Fruit fly (Drosophila melanogaster): ENCODE results near the gene lmgB.

lmgB gene

dm6 chr2L:8488735-8489134 lies 39.7 kb downstream of the lmgB start, which contains the start of gene CG13088:
Gene CG13088, plus strand, starts transcription at chr2L:8488981.
- no peak for TF ChIP-seq EcR (GFP tag; optimal IDR thresholded peaks at IDR 0.05)
- TF ChIP-seq usp (GFP tag; optimal IDR thresholded peaks at IDR 0.05) = no peak
- no peak for TF ChIP-seq CG8478 (optimal IDR thresholded peaks at IDR 0.05)
- no peak for TF ChIP-seq Dll (optimal IDR thresholded peaks at IDR 0.05)
- no peak for TF ChIP-seq psq (optimal IDR thresholded peaks at IDR 0.05)

DNA sequence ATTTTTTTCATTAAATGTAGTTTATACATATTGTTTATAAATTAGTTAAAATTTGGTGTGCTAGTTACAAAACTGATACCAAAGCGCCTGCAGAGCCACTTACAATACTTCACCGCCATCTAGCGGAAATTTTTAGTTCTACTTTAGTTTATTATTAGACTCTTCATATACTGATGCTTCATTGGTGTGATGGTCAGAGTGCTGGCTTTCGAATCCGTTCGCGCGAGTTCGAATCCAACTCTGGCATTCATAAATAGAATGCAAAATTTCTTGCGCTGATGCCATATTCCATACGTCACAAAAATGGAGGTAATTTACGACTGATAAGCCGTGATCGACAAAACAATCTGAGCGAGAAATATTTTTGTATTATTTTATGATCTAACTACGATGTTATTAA lies 42.9 kb downstream of the lmgB start:
- TF ChIP-seq usp (GFP tag; optimal IDR thresholded peaks at IDR 0.05) (no peak), psq (optimal IDR thresholded peaks at IDR 0.05) (no peak), CG8478 (optimal IDR thresholded peaks at IDR 0.05) (no peak), EcR (GFP tag; optimal IDR thresholded peaks at IDR 0.05) (no peak), pan (optimal IDR thresholded peaks at IDR 0.05) (no peak), Dll (optimal IDR thresholded peaks at IDR 0.05) (no peak)

DNA sequence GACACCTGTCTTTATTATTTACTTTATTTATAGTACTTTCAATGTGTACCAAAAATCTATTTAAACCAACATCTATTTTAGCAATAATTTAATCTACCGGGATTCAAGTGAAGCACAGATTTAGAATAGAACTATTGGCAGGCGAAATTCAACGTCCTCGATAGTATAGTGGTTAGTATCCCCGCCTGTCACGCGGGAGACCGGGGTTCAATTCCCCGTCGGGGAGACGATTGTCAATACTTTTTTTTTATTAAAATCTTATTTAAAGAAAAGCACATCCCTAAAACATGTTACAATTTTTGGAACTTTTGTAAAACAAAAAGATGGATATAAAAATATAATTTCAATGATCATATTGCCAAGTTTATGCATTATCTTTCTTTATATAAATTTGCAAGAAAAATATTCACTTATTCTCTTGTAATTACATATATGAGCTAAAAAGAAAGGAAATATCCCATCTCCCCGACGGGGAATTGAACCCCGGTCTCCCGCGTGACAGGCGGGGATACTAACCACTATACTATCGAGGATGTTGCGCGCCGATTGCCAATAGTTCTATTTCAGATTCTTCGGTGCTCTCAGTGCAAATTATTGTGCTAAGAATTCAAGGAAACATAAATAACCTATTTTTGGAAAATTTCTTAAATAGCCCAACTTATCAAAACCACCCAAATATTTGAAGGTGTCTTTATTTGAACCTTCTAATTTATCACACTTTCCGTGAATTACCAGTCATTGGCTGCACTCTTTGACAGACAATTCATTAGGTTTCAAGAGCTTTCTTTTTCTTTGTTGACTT lies 46.6 kb downstream of the lmgB start, which contains the start of gene CG43796:
CG43796 (plus strand) TSS at position 752 of the 802 bp plus-strand sequence.
- no peak for TF ChIP-seq CG8478 (optimal IDR thresholded peaks at IDR 0.05)
- TF ChIP-seq psq (optimal IDR thresholded peaks at IDR 0.05) = no peak
- no peak for TF ChIP-seq pan (optimal IDR thresholded peaks at IDR 0.05)
- TF ChIP-seq EcR (GFP tag; optimal IDR thresholded peaks at IDR 0.05) = no peak
- TF ChIP-seq usp (GFP tag; optimal IDR thresholded peaks at IDR 0.05) = no peak
- no peak for TF ChIP-seq Dll (optimal IDR thresholded peaks at IDR 0.05)

dm6 chr2L:8480825-8481224 lies 47.6 kb downstream of the lmgB start:
- TF ChIP-seq pan (optimal IDR thresholded peaks at IDR 0.05) = no peak
- no peak for TF ChIP-seq usp (GFP tag; optimal IDR thresholded peaks at IDR 0.05)
- TF ChIP-seq Dll (optimal IDR thresholded peaks at IDR 0.05) = no peak
- TF ChIP-seq EcR (GFP tag; optimal IDR thresholded peaks at IDR 0.05) = no peak
- TF ChIP-seq psq (optimal IDR thresholded peaks at IDR 0.05) = no peak
- no peak for TF ChIP-seq CG8478 (optimal IDR thresholded peaks at IDR 0.05)

DNA sequence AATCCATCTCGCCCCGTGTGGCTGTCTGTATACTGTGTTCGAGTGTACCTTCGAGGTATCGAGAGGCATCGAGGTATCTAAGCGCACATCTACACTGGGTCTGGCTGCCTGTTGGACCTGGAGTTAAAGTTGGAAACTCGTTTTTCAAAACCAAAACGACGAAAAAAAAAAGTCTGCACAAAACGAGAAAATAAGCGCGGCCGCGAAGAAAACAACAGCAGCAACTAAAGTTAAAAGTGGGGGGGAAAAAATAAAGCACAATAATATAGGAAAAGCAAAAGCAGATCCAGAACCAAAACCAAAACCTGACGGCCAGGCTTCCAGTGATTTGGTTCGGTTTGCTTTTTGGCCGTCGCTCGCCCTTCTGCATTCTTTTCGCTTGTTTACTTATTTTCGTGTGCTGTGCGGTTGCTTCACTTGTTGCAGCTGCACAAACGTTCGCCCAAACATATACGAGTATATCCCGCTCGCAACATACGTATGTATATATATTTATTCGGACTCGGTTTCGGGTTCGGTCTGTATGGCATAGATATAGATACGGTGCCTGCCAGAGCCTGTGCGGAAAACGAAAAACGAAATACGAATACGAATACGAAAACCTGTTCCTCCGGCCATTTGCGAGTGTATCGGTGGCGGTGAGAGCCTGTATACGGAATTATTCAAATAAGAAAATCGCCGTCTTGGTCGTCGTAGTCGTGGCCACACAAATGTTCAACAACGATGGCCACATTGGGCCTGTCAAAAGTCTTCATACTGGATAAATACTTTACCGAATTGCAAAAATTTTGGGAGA lies 49.3 kb downstream of the lmgB start:
- TF ChIP-seq psq (optimal IDR thresholded peaks at IDR 0.05) (no peak), Dll (optimal IDR thresholded peaks at IDR 0.05) (no peak), EcR (GFP tag; optimal IDR thresholded peaks at IDR 0.05) (no peak), CG8478 (optimal IDR thresholded peaks at IDR 0.05) (no peak), usp (GFP tag; optimal IDR thresholded peaks at IDR 0.05) (no peak), pan (optimal IDR thresholded peaks at IDR 0.05) (no peak)

DNA sequence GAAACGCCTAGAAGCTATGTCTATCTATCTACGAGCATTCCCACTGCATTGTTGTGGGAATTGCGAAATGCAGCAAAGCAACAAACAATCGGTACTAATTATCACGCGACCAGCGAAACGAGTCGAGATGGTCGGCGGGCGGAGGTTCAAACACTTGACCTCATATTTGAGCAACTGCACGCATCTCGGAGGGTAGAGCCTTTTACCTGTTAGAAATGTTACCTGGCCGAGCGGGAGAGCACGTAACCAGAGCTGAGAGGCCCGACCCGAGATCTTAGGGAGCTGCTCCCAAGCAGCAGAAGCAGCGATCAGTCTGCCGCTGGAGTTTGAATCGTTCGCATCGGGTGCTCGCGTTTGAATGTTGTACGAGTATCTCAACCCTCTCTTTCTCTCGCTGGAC lies 50.0 kb downstream of the lmgB start:
- no peak for TF ChIP-seq CG8478 (optimal IDR thresholded peaks at IDR 0.05)
- TF ChIP-seq Dll (optimal IDR thresholded peaks at IDR 0.05) = peak; percentile 50
- TF ChIP-seq psq (optimal IDR thresholded peaks at IDR 0.05) = no peak
- no peak for TF ChIP-seq pan (optimal IDR thresholded peaks at IDR 0.05)

dm6 chr2L:8477971-8478370 lies 50.4 kb downstream of the lmgB start:
- TF ChIP-seq Dll (optimal IDR thresholded peaks at IDR 0.05) = no peak
- no peak for TF ChIP-seq usp (GFP tag; optimal IDR thresholded peaks at IDR 0.05)
- TF ChIP-seq EcR (GFP tag; optimal IDR thresholded peaks at IDR 0.05) = no peak
- TF ChIP-seq pan (optimal IDR thresholded peaks at IDR 0.05) = no peak
- no peak for TF ChIP-seq CG8478 (optimal IDR thresholded peaks at IDR 0.05)
- TF ChIP-seq psq (optimal IDR thresholded peaks at IDR 0.05) = no peak

DNA sequence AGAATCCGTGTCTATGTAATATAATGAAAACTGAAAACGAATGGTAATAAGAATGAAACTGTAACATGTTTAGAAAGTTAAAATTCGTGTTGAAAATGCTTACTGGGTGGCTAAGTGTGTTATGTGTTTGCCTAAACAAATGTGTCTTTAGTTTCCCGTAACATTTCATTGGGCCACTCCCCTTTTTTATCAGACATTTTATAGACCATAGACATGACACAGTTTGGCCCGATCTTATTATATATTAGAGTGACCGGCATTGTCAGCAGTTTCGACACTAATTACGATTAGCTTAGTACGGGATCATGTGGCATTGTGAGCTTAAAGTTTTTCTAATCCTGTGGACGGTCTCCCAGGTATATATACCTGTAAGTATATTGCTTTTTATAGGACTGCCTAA lies 51.4 kb downstream of the lmgB start, which contains the start of gene CheA29a:
CheA29a (plus strand) TSS at position 301 of the 400 bp plus-strand sequence.
- TF ChIP-seq EcR (GFP tag; optimal IDR thresholded peaks at IDR 0.05) = no peak
- TF ChIP-seq usp (GFP tag; optimal IDR thresholded peaks at IDR 0.05) = no peak
- no peak for TF ChIP-seq CG8478 (optimal IDR thresholded peaks at IDR 0.05)

Data from whole organism.